Worm (Caenorhabditis elegans): ENCODE results near the gene sir-2.2.

DNA sequence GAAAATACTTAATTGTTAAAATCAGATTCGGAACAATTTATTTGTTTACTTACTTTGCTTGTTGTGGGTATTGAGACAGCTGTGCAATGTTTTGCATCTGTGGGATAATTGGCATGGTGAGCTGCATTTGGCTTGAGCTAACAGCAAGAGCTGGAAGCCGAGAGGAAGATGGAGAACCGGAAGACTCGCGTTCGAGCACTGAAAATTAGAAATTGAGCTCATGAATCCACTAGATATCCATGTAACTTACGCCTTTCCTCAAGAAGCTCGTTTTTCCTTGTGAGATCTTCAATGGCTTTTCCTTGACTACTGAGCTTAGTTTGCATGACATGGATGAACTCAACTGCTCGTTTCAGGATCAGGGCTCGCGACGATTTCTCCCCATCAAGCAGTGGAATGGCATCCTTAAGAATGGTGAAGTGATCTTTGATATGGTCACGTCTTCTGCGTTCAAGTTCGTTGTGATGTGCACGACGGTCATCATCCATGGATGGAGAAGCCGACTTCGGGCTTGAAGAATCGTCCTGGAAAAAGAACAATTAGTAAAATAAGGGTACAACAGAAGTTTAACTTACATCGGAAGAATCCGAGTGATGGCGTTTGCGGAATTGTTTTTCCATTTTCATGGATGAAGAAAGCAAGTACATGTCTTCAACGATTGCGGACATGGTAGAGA, 22.4 kb downstream of the sir-2.2 start:
- TF ChIP-seq mdl-1 (tag; optimal IDR thresholded peaks at IDR 0.05) (no peak), dmd-9 (GFP tag; IDR thresholded peaks at IDR 0.05) (no peak), dpl-1 (GFP tag; optimal IDR thresholded peaks at IDR 0.05) (no peak), lin-13 (GFP tag; optimal IDR thresholded peaks at IDR 0.05) (no peak), fos-1 (tag; optimal IDR thresholded peaks at IDR 0.05) (no peak), egl-27 (tag; optimal IDR thresholded peaks at IDR 0.05) (no peak), fkh-10 (GFP tag; optimal IDR thresholded peaks at IDR 0.05) (no peak), cey-2 (tag; optimal IDR thresholded peaks at IDR 0.05; ENCODE audit: borderline replicate concordance, insufficient read depth) (no peak), nhr-77 (tag; optimal IDR thresholded peaks at IDR 0.05) (no peak), Y75B8A.6 (GFP tag; IDR thresholded peaks at IDR 0.05) (no peak)
